Fruit fly (Drosophila melanogaster) whole organism: Measurements from ENCODE around the gene Atg1.

Source experiments
- CG8478 ChIP-seq: fragments of >200 bp; optimal IDR thresholded peaks from 2 replicates; lab custom pipeline; 2018; ENCODE audit warnings: inconsistent platforms
- pan ChIP-seq: fragments of >200 bp; optimal IDR thresholded peaks from 2 replicates; lab custom pipeline; 2017
- psq ChIP-seq: fragments of >200 bp; optimal IDR thresholded peaks from 2 replicates; lab custom pipeline; 2017
- usp ChIP-seq: fragments of >200 bp; optimal IDR thresholded peaks from 2 replicates; lab custom pipeline; 2017; ENCODE audit warnings: missing biosample characterization, missing genetic modification characterization, mixed read lengths

- TF ChIP-seq pan (lab: Kevin White, UChicago), result no peak
- TF ChIP-seq usp, result no peak
- no peak for TF ChIP-seq psq (lab: Kevin White, UChicago)
- no peak for TF ChIP-seq CG8478 (lab: Kevin White, UChicago)
These were observed 10.8 kb upstream of the Atg1 start for dm6 chr3L:12815756-12816155.
